Worm (Caenorhabditis elegans) whole organism, early embryonic: ENCODE measurements around the gene rpc-25.

ENCODE experiments used
- F13C5.2 ChIP-seq: sonication (generic microtip); optimal IDR thresholded peaks from 2 replicates; lab custom pipeline; 2017; ENCODE audit warnings: mild to moderate bottlenecking, missing genetic modification characterization, inconsistent platforms, missing compliant biosample characterization
- aly-1 ChIP-seq: sonication (generic microtip); optimal IDR thresholded peaks from 2 replicates; lab custom pipeline; 2016; ENCODE audit warnings: missing genetic modification characterization, missing compliant biosample characterization
- ama-1 ChIP-seq: fragments of 150-350 bp; optimal IDR thresholded peaks from 2 replicates; lab custom pipeline; 2014
- hnd-1 ChIP-seq: sonication (generic microtip); optimal IDR thresholded peaks from 2 replicates; lab custom pipeline; 2016; ENCODE audit warnings: missing genetic modification characterization, missing compliant biosample characterization
- sea-1 ChIP-seq: fragments of 200-800 bp; sonication (Bioruptor generic); conservative IDR thresholded peaks from 2 replicates; pipeline ENCODE4 v1.3.6; 2022; ENCODE audit warnings: missing genetic modification characterization, missing compliant biosample characterization
- tbx-37 ChIP-seq: fragments of 200-800 bp; sonication (Bioruptor generic); conservative IDR thresholded peaks from 2 replicates; pipeline ENCODE4 v1.3.6; 2022; ENCODE audit warnings: missing genetic modification reagents, missing genetic modification characterization, missing compliant biosample characterization

DNA sequence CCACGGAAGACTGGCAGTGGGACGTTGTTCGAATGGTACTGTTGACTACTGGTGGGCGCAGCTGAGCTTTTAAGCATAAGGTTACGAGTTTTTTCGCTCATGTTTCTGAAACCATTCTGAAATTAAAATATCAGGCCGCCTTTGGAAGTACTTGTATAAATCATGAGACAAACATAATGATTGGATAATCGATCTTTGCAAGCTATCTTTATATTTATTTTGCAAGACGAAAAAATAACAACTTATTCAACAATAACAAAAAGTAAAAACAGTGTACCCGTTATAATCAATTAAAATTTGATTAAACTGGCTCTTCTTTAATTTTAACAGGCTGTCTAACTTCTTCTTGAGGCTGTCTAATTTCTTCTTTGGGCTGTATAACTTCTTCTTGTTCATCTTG, 919 bp downstream of the rpc-25 start, which contains the start of gene ZK856.16:
- TF ChIP-seq ama-1 (no peak), sea-1 (GFP tag; lab: Robert Waterston, UW) (no peak), F13C5.2 (tag; lab: Kevin White, UChicago) (no peak), tbx-37 (GFP tag; lab: Robert Waterston, UW) (no peak), hnd-1 (tag; lab: Kevin White, UChicago) (no peak), aly-1 (tag; lab: Kevin White, UChicago) (no peak)
